Worm (Caenorhabditis elegans) whole organism, L2 larva: ENCODE results near the gene Y54G2A.76.

Experiments used
- R02D3.7 ChIP-seq: fragments of 150-350 bp; optimal IDR thresholded peaks from 2 replicates; lab custom pipeline; 2014; ENCODE audit warnings: missing biosample characterization, missing genetic modification characterization
- aly-2 ChIP-seq: fragments of 150-350 bp; optimal IDR thresholded peaks from 2 replicates; lab custom pipeline; 2014; ENCODE audit warnings: missing biosample characterization, missing genetic modification characterization
- blmp-1 ChIP-seq: sonication (generic microtip); optimal IDR thresholded peaks from 2 replicates; lab custom pipeline; 2017; ENCODE audit warnings: missing genetic modification characterization, mild to moderate bottlenecking, missing compliant biosample characterization, antibody characterized with exemption, moderate library complexity; ENCODE audit not compliant: insufficient read depth
- dmd-4 ChIP-seq: sonication (generic microtip); optimal IDR thresholded peaks from 2 replicates; lab custom pipeline; 2017; ENCODE audit warnings: missing biosample characterization, missing genetic modification characterization
- fos-1 ChIP-seq: fragments of 150-350 bp; optimal IDR thresholded peaks from 2 replicates; lab custom pipeline; 2014; ENCODE audit warnings: missing biosample characterization, missing genetic modification characterization
- lsy-2 ChIP-seq, 2 experiments: fragments of 150-350 bp in 1 of 2; sonication (generic microtip) in 1 of 2; optimal IDR thresholded peaks; 2 replicates each; lab custom pipeline; 2014 to 2017; ENCODE audit warnings: missing biosample characterization in 2 of 2, missing genetic modification characterization in 2 of 2
- mab-5 ChIP-seq: fragments of 150-350 bp; optimal IDR thresholded peaks from 2 replicates; lab custom pipeline; 2014; ENCODE audit warnings: missing biosample characterization, missing genetic modification characterization
- mdl-1 ChIP-seq, 2 experiments: fragments of 150-350 bp in 1 of 2; sonication (generic microtip) in 1 of 2; optimal IDR thresholded peaks; 2 replicates each; lab custom pipeline; 2017; ENCODE audit warnings: missing biosample characterization in 2 of 2, missing genetic modification characterization in 2 of 2
- nhr-11 ChIP-seq: fragments of 150-350 bp; optimal IDR thresholded peaks from 2 replicates; lab custom pipeline; 2014; ENCODE audit warnings: missing biosample characterization, missing genetic modification characterization
- nhr-23 ChIP-seq: fragments of 150-350 bp; optimal IDR thresholded peaks from 2 replicates; lab custom pipeline; 2014; ENCODE audit warnings: missing biosample characterization, missing genetic modification reagents, missing genetic modification characterization
- nhr-6 ChIP-seq: fragments of 150-350 bp; optimal IDR thresholded peaks from 2 replicates; lab custom pipeline; 2014; ENCODE audit warnings: missing biosample characterization, missing genetic modification characterization
- skn-1 ChIP-seq: sonication (generic microtip); optimal IDR thresholded peaks from 2 replicates; lab custom pipeline; 2017; ENCODE audit warnings: missing biosample characterization, missing genetic modification characterization
- sma-3 ChIP-seq: sonication (generic microtip); optimal IDR thresholded peaks from 2 replicates; lab custom pipeline; 2016; ENCODE audit warnings: missing genetic modification reagents, missing genetic modification characterization, missing compliant biosample characterization
- snpc-4 ChIP-seq: fragments of 150-350 bp; optimal IDR thresholded peaks from 2 replicates; lab custom pipeline; 2014; ENCODE audit warnings: missing biosample characterization, missing genetic modification characterization

DNA sequence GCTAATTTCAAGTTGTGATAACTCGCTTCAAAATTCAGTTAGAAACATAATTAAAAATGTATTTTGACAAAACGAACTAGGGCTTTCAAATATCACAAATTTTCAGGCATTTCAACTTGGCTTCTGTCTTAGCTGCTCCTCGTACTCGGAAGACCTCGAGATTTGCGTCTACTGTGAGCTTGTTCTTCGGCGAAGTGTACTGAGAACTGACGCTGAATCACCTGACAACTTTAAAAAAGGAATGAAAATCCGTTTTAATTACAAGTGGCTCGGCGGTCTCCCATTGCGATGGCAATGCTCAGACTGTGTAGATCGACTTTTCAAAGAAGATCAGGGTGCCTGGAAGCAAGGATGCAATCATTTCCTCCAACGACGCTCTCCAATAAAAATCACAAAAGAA is 41.4 kb downstream of the Y54G2A.76 start, which contains the start of gene clec-85:
- TF ChIP-seq R02D3.7 (tag; lab: Kevin White, UChicago) (no peak), nhr-11 (tag; lab: Kevin White, UChicago) (no peak), mab-5 (tag; lab: Kevin White, UChicago) (no peak), nhr-6 (tag; lab: Kevin White, UChicago) (no peak), mdl-1 (tag; optimal IDR thresholded peaks at IDR 0.05; lab: Kevin White, UChicago) (no peak), aly-2 (tag; lab: Kevin White, UChicago) (no peak), fos-1 (no peak), sma-3 (GFP tag; lab: Kevin White, UChicago) (no peak), snpc-4 (tag; lab: Kevin White, UChicago) (no peak), lsy-2 (tag; optimal IDR thresholded peaks at IDR 0.05; lab: Kevin White, UChicago) (no peak), nhr-23 (tag; lab: Kevin White, UChicago) (no peak), dmd-4 (tag; lab: Kevin White, UChicago) (no peak), blmp-1 (tag; lab: Kevin White, UChicago) (no peak), skn-1 (tag; lab: Kevin White, UChicago) (no peak)
